Worm (Caenorhabditis elegans) whole organism, late embryonic: Measurements from ENCODE around the gene E04F6.9.
A peak's percentile ranks its signal among the peaks of the same experiment; 100 is the strongest.

Experiments used
- C38D4.7 ChIP-seq: fragments of 200-800 bp; sonication (Bioruptor generic); optimal IDR thresholded peaks from 2 replicates; lab custom pipeline; 2018; ENCODE audit warnings: mild to moderate bottlenecking, missing genetic modification characterization, moderate library complexity, missing compliant biosample characterization
- F13H6.1 ChIP-seq: sonication (generic microtip); optimal IDR thresholded peaks from 2 replicates; lab custom pipeline; 2016; ENCODE audit warnings: missing genetic modification characterization, missing compliant biosample characterization
- K02D7.2 ChIP-seq: sonication (generic microtip); optimal IDR thresholded peaks from 2 replicates; lab custom pipeline; 2017; ENCODE audit warnings: mild to moderate bottlenecking, missing genetic modification characterization, missing compliant biosample characterization
- K09A11.1 ChIP-seq: sonication (generic microtip); optimal IDR thresholded peaks from 2 replicates; lab custom pipeline; 2017; ENCODE audit warnings: antibody characterized with exemption, mild to moderate bottlenecking, missing genetic modification characterization, missing compliant biosample characterization; ENCODE audit not compliant: insufficient read depth
- T23F11.4 ChIP-seq: fragments of 200-800 bp; sonication (Bioruptor generic); optimal IDR thresholded peaks from 2 replicates; lab custom pipeline; 2018; ENCODE audit warnings: mild to moderate bottlenecking, missing genetic modification characterization, missing compliant biosample characterization
- Y22D7AL.16 ChIP-seq: sonication (generic microtip); optimal IDR thresholded peaks from 2 replicates; lab custom pipeline; 2016; ENCODE audit warnings: missing genetic modification characterization, missing compliant biosample characterization
- ahr-1 ChIP-seq: sonication (generic microtip); optimal IDR thresholded peaks from 2 replicates; lab custom pipeline; 2016; ENCODE audit warnings: missing genetic modification characterization, missing compliant biosample characterization
- ama-1 ChIP-seq: fragments of 150-350 bp; optimal IDR thresholded peaks from 2 replicates; lab custom pipeline; 2014
- ceh-14 ChIP-seq: sonication (generic microtip); optimal IDR thresholded peaks from 2 replicates; lab custom pipeline; 2016; ENCODE audit warnings: missing genotype, missing genetic modification characterization, missing compliant biosample characterization
- ceh-18 ChIP-seq: sonication (generic microtip); optimal IDR thresholded peaks from 2 replicates; lab custom pipeline; 2016; ENCODE audit warnings: missing genetic modification characterization, missing compliant biosample characterization
- ceh-22 ChIP-seq: sonication (generic microtip); optimal IDR thresholded peaks from 2 replicates; lab custom pipeline; 2017; ENCODE audit warnings: missing biosample characterization, missing genetic modification characterization
- ceh-24 ChIP-seq: sonication (generic microtip); optimal IDR thresholded peaks from 2 replicates; lab custom pipeline; 2016; ENCODE audit warnings: mild to moderate bottlenecking, missing genetic modification characterization, missing compliant biosample characterization
- ceh-30 ChIP-seq: fragments of 150-350 bp; optimal IDR thresholded peaks from 2 replicates; lab custom pipeline; 2014; ENCODE audit warnings: missing biosample characterization, missing genetic modification characterization
- ceh-31 ChIP-seq: sonication (generic microtip); optimal IDR thresholded peaks from 2 replicates; lab custom pipeline; 2016; ENCODE audit warnings: missing genetic modification characterization, missing compliant biosample characterization
- che-1 ChIP-seq: sonication (generic microtip); optimal IDR thresholded peaks from 2 replicates; lab custom pipeline; 2016; ENCODE audit warnings: mild to moderate bottlenecking, missing genetic modification characterization, missing compliant biosample characterization
- dve-1 ChIP-seq: sonication (generic microtip); optimal IDR thresholded peaks from 2 replicates; lab custom pipeline; 2017; ENCODE audit warnings: antibody characterized with exemption, mild to moderate bottlenecking, missing genetic modification characterization, missing compliant biosample characterization
- elt-2 ChIP-seq: sonication (generic microtip); optimal IDR thresholded peaks from 2 replicates; lab custom pipeline; 2016; ENCODE audit warnings: missing genetic modification reagents, missing genetic modification characterization, missing compliant biosample characterization
- elt-4 ChIP-seq: sonication (generic microtip); optimal IDR thresholded peaks from 2 replicates; lab custom pipeline; 2016; ENCODE audit warnings: missing genetic modification characterization, missing compliant biosample characterization
- ets-4 ChIP-seq: sonication (generic microtip); optimal IDR thresholded peaks from 2 replicates; lab custom pipeline; 2016; ENCODE audit warnings: missing genetic modification characterization, missing compliant biosample characterization
- fax-1 ChIP-seq: sonication (generic microtip); optimal IDR thresholded peaks from 2 replicates; lab custom pipeline; 2016; ENCODE audit warnings: missing genotype, missing genetic modification characterization, missing compliant biosample characterization
- fkh-10 ChIP-seq: fragments of 150-350 bp; optimal IDR thresholded peaks from 2 replicates; lab custom pipeline; 2014; ENCODE audit warnings: missing biosample characterization, missing genetic modification reagents, missing genetic modification characterization
- hlh-30 ChIP-seq: sonication (generic microtip); optimal IDR thresholded peaks from 2 replicates; lab custom pipeline; 2017; ENCODE audit warnings: antibody characterized with exemption, missing genetic modification characterization, missing compliant biosample characterization; ENCODE audit not compliant: insufficient read depth
- hlh-6 ChIP-seq: sonication (generic microtip); optimal IDR thresholded peaks from 2 replicates; lab custom pipeline; 2016; ENCODE audit warnings: missing genotype, missing genetic modification characterization, missing compliant biosample characterization
- hlh-8 ChIP-seq: sonication (generic microtip); optimal IDR thresholded peaks from 2 replicates; lab custom pipeline; 2016; ENCODE audit warnings: missing genotype, missing genetic modification characterization, missing compliant biosample characterization
- lim-6 ChIP-seq: sonication (generic microtip); optimal IDR thresholded peaks from 2 replicates; lab custom pipeline; 2016; ENCODE audit warnings: missing genetic modification characterization, missing compliant biosample characterization
- nhr-232 ChIP-seq: sonication (generic microtip); optimal IDR thresholded peaks from 2 replicates; lab custom pipeline; 2016; ENCODE audit warnings: missing genetic modification characterization, missing compliant biosample characterization
- npax-4 ChIP-seq: sonication (generic microtip); optimal IDR thresholded peaks from 2 replicates; lab custom pipeline; 2016; ENCODE audit warnings: missing genetic modification characterization, missing compliant biosample characterization
- pag-3 ChIP-seq: sonication (generic microtip); optimal IDR thresholded peaks from 2 replicates; lab custom pipeline; 2016; ENCODE audit warnings: missing compliant biosample characterization, missing genetic modification characterization, borderline replicate concordance
- pat-9 ChIP-seq: fragments of 200-800 bp; sonication (Bioruptor generic); optimal IDR thresholded peaks from 2 replicates; lab custom pipeline; 2018; ENCODE audit warnings: mild to moderate bottlenecking, missing genetic modification characterization, moderate library complexity, missing compliant biosample characterization
- pax-1 ChIP-seq: fragments of 150-350 bp; optimal IDR thresholded peaks from 2 replicates; lab custom pipeline; 2014; ENCODE audit warnings: missing biosample characterization, missing genetic modification characterization
- pha-2 ChIP-seq: sonication (generic microtip); optimal IDR thresholded peaks from 2 replicates; lab custom pipeline; 2017; ENCODE audit warnings: mild to moderate bottlenecking, missing genetic modification characterization, missing compliant biosample characterization
- sox-2 ChIP-seq: fragments of 200-800 bp; sonication (Bioruptor generic); IDR thresholded peaks from 2 replicates; pipeline ENCODE4 v1.3.6; 2022; ENCODE audit warnings: missing genetic modification reagents, missing genetic modification characterization, missing compliant biosample characterization
- sox-4 ChIP-seq: sonication (generic microtip); optimal IDR thresholded peaks from 2 replicates; lab custom pipeline; 2017; ENCODE audit warnings: mild to moderate bottlenecking, missing genetic modification characterization, inconsistent platforms, missing compliant biosample characterization
- tbx-2 ChIP-seq: sonication (generic microtip); optimal IDR thresholded peaks from 2 replicates; lab custom pipeline; 2016; ENCODE audit warnings: missing genetic modification characterization, missing compliant biosample characterization
- tbx-7 ChIP-seq: sonication (generic microtip); optimal IDR thresholded peaks from 2 replicates; lab custom pipeline; 2016; ENCODE audit warnings: missing genotype, missing genetic modification characterization, missing compliant biosample characterization
- ttx-3 ChIP-seq: sonication (generic microtip); optimal IDR thresholded peaks from 2 replicates; lab custom pipeline; 2016; ENCODE audit warnings: missing genetic modification reagents, missing genetic modification characterization, missing compliant biosample characterization
- unc-3 ChIP-seq, 2 experiments: fragments of 200-800 bp in 1 of 2; sonication (Bioruptor generic) in 1 of 2; sonication (generic microtip) in 1 of 2; conservative IDR thresholded peaks in 1 of 2; optimal IDR thresholded peaks in 1 of 2; 2 replicates each; pipeline versions ENCODE4 v1.3.6 to Lab custom; 2016 to 2022; ENCODE audit warnings: missing compliant biosample characterization in 2 of 2, missing genetic modification characterization in 2 of 2, missing genetic modification reagents in 1 of 2
- ztf-16 ChIP-seq: sonication (generic microtip); optimal IDR thresholded peaks from 2 replicates; lab custom pipeline; 2017; ENCODE audit warnings: missing genetic modification characterization, missing compliant biosample characterization

The E04F6.9 gene

ce11 chrII:7199308-7199707 lies 12.7 kb downstream of the E04F6.9 start, which contains the start of gene E04F6.6:
Gene E04F6.6, minus strand, starts transcription at chrII:7199565.
- TF ChIP-seq elt-4 (tag; lab: Kevin White, UChicago) (no peak), dve-1 (tag; lab: Kevin White, UChicago) (no peak), T23F11.4 (GFP tag; lab: Kevin White, UChicago) (no peak), ceh-14 (no peak), tbx-2 (no peak), ceh-24 (no peak)

DNA sequence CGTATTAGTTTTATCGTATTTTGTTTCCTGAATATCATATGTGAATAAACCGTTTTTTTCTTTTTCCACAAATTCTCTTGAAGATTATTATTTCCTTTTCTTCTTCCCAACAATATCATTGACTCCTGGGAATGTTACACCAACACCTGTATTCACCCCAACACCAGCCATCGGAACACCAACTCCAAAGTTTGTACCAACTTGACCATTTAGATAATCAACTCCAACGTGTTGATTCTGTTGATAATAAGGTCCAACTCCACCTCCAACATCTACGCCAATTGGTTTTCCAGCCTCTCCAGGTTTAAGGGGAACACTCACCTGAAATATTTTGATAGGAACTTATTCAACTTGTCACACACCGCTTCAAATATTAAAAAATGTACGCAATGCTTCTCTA lies 14.5 kb downstream of the E04F6.9 start:
- TF ChIP-seq lim-6 (no peak), pag-3 (no peak), ahr-1 (tag; lab: Kevin White, UChicago) (no peak), fkh-10 (GFP tag; lab: Kevin White, UChicago) (no peak), ama-1 (no peak), sox-2 (GFP tag; lab: Robert Waterston, UW) (no peak), sox-4 (tag; lab: Kevin White, UChicago) (no peak)

ce11 chrII:7196040-7196439 lies 15.9 kb downstream of the E04F6.9 start, which contains the start of gene maoc-1:
Gene maoc-1, plus strand, starts transcription at chrII:7196276.
- TF ChIP-seq ahr-1 (tag; lab: Kevin White, UChicago) (no peak), ttx-3 (no peak), elt-2 (peak; percentile 16), pag-3 (no peak), ceh-14 (no peak)
- TF ChIP-seq, all 69 proteins: peak for 1

DNA sequence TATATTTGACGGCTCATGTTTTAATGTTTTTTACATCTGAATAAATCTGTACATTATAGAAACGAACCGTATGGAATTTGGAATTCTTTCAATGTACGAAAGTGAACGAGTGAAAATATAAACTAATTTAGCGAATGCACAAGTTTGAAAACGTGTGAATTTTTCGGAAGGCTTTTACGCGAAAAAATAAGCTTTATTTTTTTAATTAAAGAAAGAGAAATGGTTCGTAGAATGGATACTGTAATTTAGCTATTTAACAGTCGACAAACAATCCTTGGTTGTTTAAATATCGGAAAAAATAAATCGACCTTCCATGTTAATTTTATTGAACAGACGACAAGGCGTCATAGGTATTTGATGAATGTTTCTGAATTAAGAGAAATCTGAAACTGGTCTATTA lies 16.4 kb downstream of the E04F6.9 start, which contains the start of gene acdh-12:
Gene acdh-12 (minus strand): TSS at position 101 of the 400 bp plus-strand sequence.
- no peak for TF ChIP-seq ceh-18 (tag; lab: Kevin White, UChicago)
- no peak for TF ChIP-seq che-1 (tag; lab: Kevin White, UChicago)
- no peak for TF ChIP-seq hlh-8 (tag; lab: Kevin White, UChicago)

DNA sequence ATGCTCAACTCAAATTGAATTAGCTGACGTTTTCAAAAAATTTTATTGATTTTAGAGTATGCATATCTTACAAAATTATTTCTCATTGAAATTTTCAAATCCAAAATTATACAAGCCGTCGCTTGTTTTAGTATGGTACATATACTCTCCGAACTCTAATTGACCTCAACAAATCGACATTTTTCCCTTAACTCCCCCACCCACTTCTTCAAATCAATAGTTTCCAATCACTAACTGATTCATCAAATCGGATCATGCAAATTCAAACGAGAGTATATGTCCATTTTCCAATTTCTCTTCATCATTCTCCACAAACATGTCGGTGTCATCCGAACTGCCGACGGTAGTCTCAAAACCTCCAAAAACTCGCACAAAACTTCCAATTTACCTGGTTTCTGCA lies 22.8 kb downstream of the E04F6.9 start, which contains the start of gene E04F6.4:
Gene E04F6.4 (plus strand): TSS at position 301 of the 400 bp plus-strand sequence.
- TF ChIP-seq sox-2 (GFP tag; lab: Robert Waterston, UW), result no peak
- TF ChIP-seq dve-1 (tag; lab: Kevin White, UChicago), result no peak
- no peak for TF ChIP-seq pha-2 (tag; lab: Kevin White, UChicago)
- TF ChIP-seq ceh-30 (tag; lab: Kevin White, UChicago), result no peak
- TF ChIP-seq lim-6, result no peak
- no peak for TF ChIP-seq ceh-24
- TF ChIP-seq F13H6.1, result no peak
- no peak for TF ChIP-seq hlh-6 (tag; lab: Kevin White, UChicago)
- no peak for TF ChIP-seq ztf-16
- TF ChIP-seq ceh-18 (tag; lab: Kevin White, UChicago), result no peak
- TF ChIP-seq elt-2, result no peak
- no peak for TF ChIP-seq ceh-22 (tag; lab: Kevin White, UChicago)
- no peak for TF ChIP-seq pat-9 (tag; lab: Kevin White, UChicago)
- no peak for TF ChIP-seq npax-4 (tag; lab: Kevin White, UChicago)
- no peak for TF ChIP-seq unc-3 (GFP tag; conservative IDR thresholded peaks at IDR 0.05; lab: Robert Waterston, UW)
- TF ChIP-seq unc-3 (tag; optimal IDR thresholded peaks at IDR 0.05; lab: Kevin White, UChicago), result no peak
- TF ChIP-seq pax-1 (tag; lab: Kevin White, UChicago), result no peak

- TF ChIP-seq K09A11.1 (no peak), ets-4 (tag; lab: Kevin White, UChicago) (no peak), ceh-31 (tag; lab: Kevin White, UChicago) (no peak), Y22D7AL.16 (no peak), tbx-7 (tag; lab: Kevin White, UChicago) (no peak), ahr-1 (tag; lab: Kevin White, UChicago) (no peak), hlh-30 (tag; lab: Kevin White, UChicago) (no peak), fax-1 (tag; lab: Kevin White, UChicago) (no peak), C38D4.7 (GFP tag; lab: Kevin White, UChicago) (no peak), nhr-232 (tag; lab: Kevin White, UChicago) (no peak), K02D7.2 (tag; lab: Kevin White, UChicago) (no peak)
Measured at ce11 chrII:7187110-7187509, 24.8 kb downstream of the E04F6.9 start, which contains the start of gene C27H5.6. Gene C27H5.6, minus strand, starts transcription at chrII:7187210.
